Fruit fly (Drosophila melanogaster): ENCODE results near the gene CG17075.

DNA sequence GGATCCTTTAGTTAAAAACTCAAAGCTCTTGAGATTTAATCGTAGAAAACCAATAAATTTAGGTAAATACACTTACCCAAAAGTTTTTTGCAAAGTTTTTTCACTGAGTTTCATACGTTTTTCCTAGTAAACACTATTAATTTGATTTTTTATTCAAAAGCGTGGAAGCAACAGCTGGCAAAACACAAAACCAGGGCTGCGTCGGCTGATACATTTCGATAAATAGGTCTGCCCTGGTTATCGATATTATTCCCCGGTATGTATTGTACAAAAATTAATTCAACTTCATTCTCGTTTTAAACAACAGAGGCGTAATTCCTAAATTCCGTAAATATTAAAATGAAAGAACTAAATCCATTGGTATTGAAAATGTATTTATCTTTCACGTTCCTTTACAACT lies 4.2 kb upstream of the CG17075 start, which contains the start of gene Dus1:
- TF ChIP-seq CTCF (optimal IDR thresholded peaks at IDR 0.05) (no peak), CG8478 (optimal IDR thresholded peaks at IDR 0.05) (no peak)
